Fruit fly (Drosophila melanogaster): ENCODE results near the gene Galk.

Galk gene

DNA sequence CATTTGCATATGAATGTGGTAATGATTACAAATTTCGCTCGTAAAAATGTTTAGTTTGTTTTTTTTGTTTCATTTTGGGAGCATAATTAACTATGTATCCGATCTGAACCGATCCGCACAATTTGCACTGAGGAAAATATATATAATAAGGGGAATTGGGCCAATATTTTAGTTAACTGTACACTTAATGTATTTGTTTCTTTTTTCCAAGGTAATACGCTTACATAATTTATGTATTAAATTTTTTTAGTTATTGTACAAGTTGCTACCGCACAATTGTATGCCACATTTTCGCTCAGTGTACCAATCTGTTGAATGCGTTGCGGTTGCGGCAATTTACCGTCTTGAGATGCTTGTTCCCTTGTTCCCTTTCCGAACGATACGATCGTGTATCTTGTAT is 39.8 kb upstream of the Galk start (continued):
- TF ChIP-seq CG12236 (GFP tag; optimal IDR thresholded peaks at IDR 0.05) (peak; percentile 78), Pdp1 (GFP tag; optimal IDR thresholded peaks at IDR 0.05) (peak; percentile 85 to 88), CG10147 (GFP tag; optimal IDR thresholded peaks at IDR 0.05) (peak; percentile 60), trem (tag; optimal IDR thresholded peaks at IDR 0.05) (peak; percentile 71), E2f2 (GFP tag; IDR thresholded peaks at IDR 0.05) (peak; percentile 71), CG3407 (GFP tag; optimal IDR thresholded peaks at IDR 0.05) (peak; percentile 76), CG10959 (GFP tag; IDR thresholded peaks at IDR 0.05) (peak; percentile 86), gcm (GFP tag; optimal IDR thresholded peaks at IDR 0.05) (peak; percentile 73), BtbVII (GFP tag; optimal IDR thresholded peaks at IDR 0.05) (peak; percentile 65), Dek (tag; optimal IDR thresholded peaks at IDR 0.05) (peak; percentile 75), scrt (GFP tag; optimal IDR thresholded peaks at IDR 0.05) (peak; percentile 70), CG14441 (GFP tag; IDR thresholded peaks at IDR 0.05) (peak; percentile 90), HmgD (GFP tag; optimal IDR thresholded peaks at IDR 0.05) (no peak), pan (optimal IDR thresholded peaks at IDR 0.05) (no peak), pan (GFP tag; optimal IDR thresholded peaks at IDR 0.05 in 1 of 2, IDR thresholded peaks at IDR 0.05 in 1 of 2) (peak in 1 of 2 experiments; percentile 94), CG11456 (GFP tag; IDR thresholded peaks at IDR 0.05) (peak; percentile 86), onecut (GFP tag; IDR thresholded peaks at IDR 0.05) (peak; percentile 86), E2f1 (GFP tag; IDR thresholded peaks at IDR 0.05) (peak; percentile 80), emc (GFP tag; optimal IDR thresholded peaks at IDR 0.05) (peak; percentile 27), CG11504 (tag; optimal IDR thresholded peaks at IDR 0.05) (peak; percentile 90), CG12769 (tag; optimal IDR thresholded peaks at IDR 0.05) (peak; percentile 80), CG14667 (GFP tag; IDR thresholded peaks at IDR 0.05) (peak; percentile 84), seq (GFP tag; IDR thresholded peaks at IDR 0.05) (peak; percentile 87), Blimp-1 (GFP tag; optimal IDR thresholded peaks at IDR 0.05) (peak; percentile 82), CG2712 (tag; optimal IDR thresholded peaks at IDR 0.05) (peak; percentile 89), CG15601 (tag; optimal IDR thresholded peaks at IDR 0.05) (peak; percentile 75), ara (GFP tag; IDR thresholded peaks at IDR 0.05) (peak; percentile 89), salm (tag; optimal IDR thresholded peaks at IDR 0.05) (peak; percentile 81), dm (GFP tag; optimal IDR thresholded peaks at IDR 0.05) (peak; percentile 65), chif (GFP tag; optimal IDR thresholded peaks at IDR 0.05) (peak; percentile 73 to 87), gce (GFP tag; IDR thresholded peaks at IDR 0.05) (peak; percentile 78), cas (GFP tag; IDR thresholded peaks at IDR 0.05) (peak; percentile 72; the same call in 1 of the 2 replicates), stwl (tag; optimal IDR thresholded peaks at IDR 0.05) (no peak), CTCF (GFP tag; optimal IDR thresholded peaks at IDR 0.05) (peak; percentile 12), D (optimal IDR thresholded peaks at IDR 0.05) (no peak), D (GFP tag; optimal IDR thresholded peaks at IDR 0.05) (peak; percentile 78), CG2875 (GFP tag; optimal IDR thresholded peaks at IDR 0.05) (peak; percentile 75), CG17361 (GFP tag; IDR thresholded peaks at IDR 0.05) (peak; percentile 84), CG1832 (GFP tag; optimal IDR thresholded peaks at IDR 0.05) (no peak), en (GFP tag; optimal IDR thresholded peaks at IDR 0.05) (peak; percentile 61), eve (GFP tag; optimal IDR thresholded peaks at IDR 0.05) (peak in 1 of 2 experiments; percentile 94), CG4820 (GFP tag; optimal IDR thresholded peaks at IDR 0.05) (peak; percentile 81), al (GFP tag; IDR thresholded peaks at IDR 0.05) (peak; percentile 87), Rx (GFP tag; IDR thresholded peaks at IDR 0.05) (peak; percentile 76), CG9797 (GFP tag; optimal IDR thresholded peaks at IDR 0.05) (no peak), tap (tag; optimal IDR thresholded peaks at IDR 0.05) (peak; percentile 81), zf30C (GFP tag; optimal IDR thresholded peaks at IDR 0.05) (peak; percentile 59), Deaf1 (tag; optimal IDR thresholded peaks at IDR 0.05) (peak; percentile 66), CG18262 (tag; optimal IDR thresholded peaks at IDR 0.05) (peak; percentile 86), wor (GFP tag; IDR thresholded peaks at IDR 0.05) (peak; percentile 82), CG9817 (tag; optimal IDR thresholded peaks at IDR 0.05) (peak; percentile 71), gem (tag; optimal IDR thresholded peaks at IDR 0.05) (peak; percentile 93)
